Fruit fly (Drosophila melanogaster) whole organism, prepupa: Measurements from ENCODE around the gene CG5882.
A peak's percentile ranks its signal among the peaks of the same experiment; 100 is the strongest.

Source experiments
- Blimp-1 ChIP-seq: fragments of 200-800 bp; sonication (Bioruptor generic); optimal IDR thresholded peaks from 3 replicates; lab custom pipeline; 2017; ENCODE audit warnings: missing biosample characterization, missing genetic modification characterization, mild to moderate bottlenecking, moderate library complexity, missing genetic modification reagents
- CG10631 ChIP-seq: fragments of 200-800 bp; sonication (Bioruptor generic); optimal IDR thresholded peaks from 2 replicates; lab custom pipeline; 2016; ENCODE audit warnings: missing biosample characterization, missing genetic modification characterization
- CG10669 ChIP-seq: fragments of 200-800 bp; sonication (Bioruptor generic); optimal IDR thresholded peaks from 3 replicates; lab custom pipeline; 2018; ENCODE audit warnings: missing biosample characterization, mild to moderate bottlenecking, missing genetic modification characterization, moderate library complexity
- CG11762 ChIP-seq: fragments of 200-800 bp; sonication (Bioruptor generic); optimal IDR thresholded peaks from 3 replicates; lab custom pipeline; 2016; ENCODE audit warnings: missing biosample characterization, missing genetic modification characterization; ENCODE audit not compliant: insufficient read depth
- CG15336 ChIP-seq: fragments of 200-800 bp; sonication (Bioruptor generic); IDR thresholded peaks from 2 replicates; pipeline ENCODE4 v1.3.6; 2022; ENCODE audit warnings: missing biosample characterization, missing genetic modification characterization
- CG1621 ChIP-seq: fragments of 200-800 bp; sonication (Bioruptor generic); optimal IDR thresholded peaks from 3 replicates; lab custom pipeline; 2018; ENCODE audit warnings: missing biosample characterization, mild to moderate bottlenecking, missing genetic modification characterization
- CG16779 ChIP-seq: fragments of 200-800 bp; sonication (Bioruptor generic); optimal IDR thresholded peaks from 3 replicates; lab custom pipeline; 2017; ENCODE audit warnings: missing biosample characterization, mild to moderate bottlenecking, missing genetic modification characterization
- CG3032 ChIP-seq: fragments of 200-800 bp; optimal IDR thresholded peaks from 2 replicates; lab custom pipeline; 2019; ENCODE audit warnings: missing biosample characterization, mild to moderate bottlenecking, missing genetic modification characterization, moderate library complexity
- CG31627 ChIP-seq: fragments of 200-800 bp; sonication (Bioruptor generic); optimal IDR thresholded peaks from 3 replicates; lab custom pipeline; 2016; ENCODE audit warnings: missing biosample characterization, missing genetic modification characterization
- CG34406 ChIP-seq: fragments of 200-800 bp; sonication (Bioruptor generic); optimal IDR thresholded peaks from 3 replicates; lab custom pipeline; 2016; ENCODE audit warnings: missing biosample characterization, missing genetic modification characterization
- CG3919 ChIP-seq: fragments of 200-800 bp; sonication (Bioruptor generic); optimal IDR thresholded peaks from 3 replicates; lab custom pipeline; 2016; ENCODE audit warnings: missing biosample characterization, missing genetic modification characterization
- CG6276 ChIP-seq: fragments of 200-800 bp; sonication (Bioruptor generic); optimal IDR thresholded peaks from 2 replicates; lab custom pipeline; 2017; ENCODE audit warnings: missing biosample characterization, mild to moderate bottlenecking, missing genetic modification characterization
- CG6792 ChIP-seq: fragments of 200-800 bp; sonication (Bioruptor generic); optimal IDR thresholded peaks from 3 replicates; lab custom pipeline; 2016; ENCODE audit warnings: missing biosample characterization, missing genetic modification characterization
- CG6854 ChIP-seq: fragments of 200-800 bp; sonication (Bioruptor generic); optimal IDR thresholded peaks from 2 replicates; lab custom pipeline; 2017; ENCODE audit warnings: missing biosample characterization, mild to moderate bottlenecking, missing genetic modification characterization
- CG8119 ChIP-seq: fragments of 200-800 bp; sonication (Bioruptor generic); IDR thresholded peaks from 3 replicates; pipeline ENCODE4 v1.3.6; 2022; ENCODE audit warnings: missing biosample characterization, missing genetic modification characterization
- CG8319 ChIP-seq: fragments of 200-800 bp; sonication (Bioruptor generic); optimal IDR thresholded peaks from 3 replicates; lab custom pipeline; 2016; ENCODE audit warnings: missing biosample characterization, missing genetic modification characterization
- CG8632 ChIP-seq: fragments of 200-800 bp; sonication (Bioruptor generic); optimal IDR thresholded peaks from 3 replicates; lab custom pipeline; 2016; ENCODE audit warnings: missing biosample characterization, missing genetic modification characterization
- CG9139 ChIP-seq: fragments of 200-800 bp; sonication (Bioruptor generic); optimal IDR thresholded peaks from 3 replicates; lab custom pipeline; 2017; ENCODE audit warnings: missing biosample characterization, mild to moderate bottlenecking, missing genetic modification characterization
- Eip78C ChIP-seq: fragments of 200-800 bp; sonication (Bioruptor generic); peaks from one replicate; lab custom pipeline; 2016; ENCODE audit warnings: missing biosample characterization, missing genetic modification characterization
- Eip93F ChIP-seq: fragments of 200-800 bp; sonication (Bioruptor generic); optimal IDR thresholded peaks from 2 replicates; lab custom pipeline; 2016; ENCODE audit warnings: missing biosample characterization, mild to moderate bottlenecking, missing genetic modification characterization
- Ets21C ChIP-seq: fragments of 200-800 bp; sonication (Bioruptor generic); optimal IDR thresholded peaks from 3 replicates; lab custom pipeline; 2016; ENCODE audit warnings: missing biosample characterization, missing genetic modification characterization
- Gug ChIP-seq: fragments of 200-800 bp; sonication (Bioruptor generic); IDR thresholded peaks from 2 replicates; pipeline ENCODE4 v1.3.6; 2022; ENCODE audit warnings: missing biosample characterization, missing genetic modification characterization
- Hr38 ChIP-seq: sonication (Bioruptor generic); optimal IDR thresholded peaks from 2 replicates; lab custom pipeline; 2016; ENCODE audit warnings: missing biosample characterization, missing genetic modification characterization
- Hr39 ChIP-seq: fragments of 200-800 bp; sonication (Bioruptor generic); optimal IDR thresholded peaks from 2 replicates; lab custom pipeline; 2016; ENCODE audit warnings: missing biosample characterization, missing genetic modification characterization
- Hr4 ChIP-seq: fragments of 200-800 bp; sonication (Bioruptor generic); optimal IDR thresholded peaks from 3 replicates; lab custom pipeline; 2016; ENCODE audit warnings: missing biosample characterization, missing genetic modification characterization
- Met ChIP-seq: fragments of 200-800 bp; sonication (Bioruptor generic); optimal IDR thresholded peaks from 3 replicates; lab custom pipeline; 2016; ENCODE audit warnings: missing biosample characterization, missing genetic modification characterization
- OdsH ChIP-seq: fragments of 200-800 bp; sonication (Bioruptor generic); optimal IDR thresholded peaks from 3 replicates; lab custom pipeline; 2016; ENCODE audit warnings: missing biosample characterization, missing genetic modification characterization
- Smox ChIP-seq: fragments of 200-800 bp; sonication (Bioruptor generic); optimal IDR thresholded peaks from 3 replicates; lab custom pipeline; 2016; ENCODE audit warnings: missing biosample characterization, missing genetic modification characterization
- Sox102F ChIP-seq: fragments of 200-800 bp; sonication (Bioruptor generic); optimal IDR thresholded peaks from 2 replicates; lab custom pipeline; 2016; ENCODE audit warnings: missing biosample characterization, mild to moderate bottlenecking, missing genetic modification characterization
- Sox14 ChIP-seq: fragments of 200-800 bp; sonication (Bioruptor generic); optimal IDR thresholded peaks from 3 replicates; lab custom pipeline; 2016; ENCODE audit warnings: missing biosample characterization, missing genetic modification characterization
- Sox15 ChIP-seq: fragments of 200-800 bp; sonication (Bioruptor generic); optimal IDR thresholded peaks from 3 replicates; lab custom pipeline; 2016; ENCODE audit warnings: missing biosample characterization, missing genetic modification characterization
- achi ChIP-seq: fragments of 200-800 bp; sonication (Bioruptor generic); optimal IDR thresholded peaks from 3 replicates; lab custom pipeline; 2016; ENCODE audit warnings: missing biosample characterization, missing genetic modification characterization
- acj6 ChIP-seq: fragments of 200-800 bp; sonication (Bioruptor generic); optimal IDR thresholded peaks from 3 replicates; lab custom pipeline; 2016; ENCODE audit warnings: missing biosample characterization, missing genetic modification characterization
- cyc ChIP-seq: fragments of 200-800 bp; sonication (Bioruptor generic); optimal IDR thresholded peaks from 3 replicates; lab custom pipeline; 2016; ENCODE audit warnings: missing biosample characterization, missing genetic modification characterization
- dac ChIP-seq: fragments of 200-800 bp; sonication (Bioruptor generic); optimal IDR thresholded peaks from 2 replicates; lab custom pipeline; 2017; ENCODE audit warnings: missing biosample characterization, mild to moderate bottlenecking, missing genetic modification characterization
- dsx ChIP-seq: fragments of 200-800 bp; optimal IDR thresholded peaks from 3 replicates; lab custom pipeline; 2019; ENCODE audit warnings: missing biosample characterization, mild to moderate bottlenecking, missing genetic modification characterization, moderate library complexity; ENCODE audit not compliant: poor library complexity, severe bottlenecking
- esn ChIP-seq: fragments of 200-800 bp; sonication (Bioruptor generic); optimal IDR thresholded peaks from 2 replicates; lab custom pipeline; 2016; ENCODE audit warnings: missing biosample characterization, mild to moderate bottlenecking, missing genetic modification characterization, moderate library complexity
- fd59A ChIP-seq: fragments of 200-800 bp; sonication (Bioruptor generic); optimal IDR thresholded peaks from 2 replicates; lab custom pipeline; 2017; ENCODE audit warnings: missing biosample characterization, mild to moderate bottlenecking, missing genetic modification characterization, missing genetic modification reagents
- fd85E ChIP-seq: fragments of 200-800 bp; sonication (Bioruptor generic); optimal IDR thresholded peaks from 3 replicates; lab custom pipeline; 2016; ENCODE audit warnings: missing biosample characterization, missing genetic modification characterization
- lz ChIP-seq: fragments of 200-800 bp; sonication (Bioruptor generic); optimal IDR thresholded peaks from 3 replicates; lab custom pipeline; 2016; ENCODE audit warnings: missing biosample characterization, missing genetic modification characterization
- net ChIP-seq: fragments of 200-800 bp; sonication (Bioruptor generic); optimal IDR thresholded peaks from 3 replicates; lab custom pipeline; 2016; ENCODE audit warnings: missing biosample characterization, missing genetic modification characterization
- pdm3 ChIP-seq: fragments of 200-800 bp; sonication (Bioruptor generic); optimal IDR thresholded peaks from 3 replicates; lab custom pipeline; 2016; ENCODE audit warnings: missing biosample characterization, missing genetic modification characterization
- salr ChIP-seq, 2 experiments: fragments of 200-800 bp; sonication (Bioruptor generic); optimal IDR thresholded peaks; 3 replicates each; lab custom pipeline; 2016 to 2018; ENCODE audit warnings: missing biosample characterization in 2 of 2, missing genetic modification characterization in 2 of 2, mild to moderate bottlenecking in 1 of 2
- ss ChIP-seq, 2 experiments: fragments of 200-800 bp; sonication (Bioruptor generic); optimal IDR thresholded peaks; 2 replicates in 1 of 2; 3 replicates in 1 of 2; lab custom pipeline; 2017 to 2018; ENCODE audit warnings: mild to moderate bottlenecking in 2 of 2, missing biosample characterization in 2 of 2, missing genetic modification characterization in 2 of 2, moderate library complexity in 1 of 2
- svp ChIP-seq: fragments of 200-800 bp; sonication (Bioruptor generic); peaks from one replicate; lab custom pipeline; 2016; ENCODE audit warnings: missing biosample characterization, missing genetic modification characterization
- vri ChIP-seq: fragments of 200-800 bp; sonication (Bioruptor generic); optimal IDR thresholded peaks from 3 replicates; lab custom pipeline; 2016; ENCODE audit warnings: missing biosample characterization, mild to moderate bottlenecking, missing genetic modification characterization

Gene CG5882

dm6 chr3R:27149884-27150676 is 31.6 kb downstream of the CG5882 start:
- TF ChIP-seq CG6276 (peak; percentile 16), CG16779 (peak; percentile 37), Eip78C (peak; percentile 57), lz (GFP tag; lab: Kevin White, UChicago) (no peak), vri (peak; percentile 33), dac (no peak)
- TF ChIP-seq, all 60 proteins: peak for 4

dm6 chr3R:27150685-27151515 is 32.5 kb downstream of the CG5882 start, which contains the start of gene CG6051:
CG6051 (minus strand) TSS chr3R:27151069.
- TF ChIP-seq CG10669 (GFP tag; lab: Kevin White, UChicago) (no peak), CG31627 (peak; percentile 61), CG11762 (no peak), Eip93F (GFP tag; lab: Kevin White, UChicago) (no peak), CG10631 (peak; percentile 41), Blimp-1 (no peak), svp (GFP tag; lab: Kevin White, UChicago) (peak; percentile 84), Sox102F (no peak), cyc (GFP tag; lab: Kevin White, UChicago) (peak; percentile 44), esn (GFP tag; lab: Kevin White, UChicago) (peak; percentile 24), Eip78C (peak; percentile 44), net (GFP tag; lab: Kevin White, UChicago) (peak; percentile 16), Smox (peak; percentile 41), Sox15 (GFP tag; lab: Kevin White, UChicago) (peak; percentile 34), CG6854 (GFP tag; lab: Kevin White, UChicago) (peak; percentile 66), fd85E (GFP tag; lab: Kevin White, UChicago) (no peak), CG3032 (tag; lab: Kevin White, UChicago) (peak; percentile 37), CG3919 (GFP tag; lab: Kevin White, UChicago) (peak; percentile 54), pdm3 (peak; percentile 29), Ets21C (peak; percentile 36), CG9139 (GFP tag; lab: Kevin White, UChicago) (no peak), Gug (GFP tag; lab: Robert Waterston, UW) (no peak), CG16779 (peak; percentile 37), Sox14 (GFP tag; lab: Kevin White, UChicago) (peak; percentile 34), Hr39 (peak; percentile 48), achi (peak; percentile 37), CG6792 (peak; percentile 28), CG8632 (no peak), CG8119 (GFP tag; lab: Robert Waterston, UW) (no peak), ss (GFP tag; optimal IDR thresholded peaks at IDR 0.05; lab: Kevin White, UChicago) (peak; percentile 41 to 46), dac (no peak), vri (peak; percentile 36), CG6276 (peak; percentile 55), OdsH (GFP tag; lab: Kevin White, UChicago) (peak; percentile 38), Hr4 (GFP tag; lab: Kevin White, UChicago) (peak; percentile 54), lz (GFP tag; lab: Kevin White, UChicago) (peak; percentile 58), dsx (peak; percentile 7), CG34406 (peak; percentile 16), CG15336 (GFP tag; lab: Robert Waterston, UW) (no peak), Hr38 (no peak), CG1621 (tag; lab: Kevin White, UChicago) (no peak), fd59A (GFP tag; lab: Kevin White, UChicago) (no peak), Met (GFP tag; lab: Kevin White, UChicago) (no peak), CG8319 (GFP tag; lab: Kevin White, UChicago) (no peak), salr (GFP tag; optimal IDR thresholded peaks at IDR 0.05; lab: Kevin White, UChicago) (peak; percentile 7), acj6 (GFP tag; lab: Kevin White, UChicago) (peak; percentile 42)
